Worm (Caenorhabditis elegans): Measurements from ENCODE around the gene T25B9.12.

ce11 chrIV:10790353-10790752 lies 25.2 kb downstream of the T25B9.12 start, which contains the start of gene pept-2:
- TF ChIP-seq aly-1 (tag; optimal IDR thresholded peaks at IDR 0.05), result no peak
- no peak for TF ChIP-seq F13C5.2 (tag; optimal IDR thresholded peaks at IDR 0.05)
- TF ChIP-seq ama-1 (optimal IDR thresholded peaks at IDR 0.05), result no peak
- no peak for TF ChIP-seq hmg-4 (GFP tag; optimal IDR thresholded peaks at IDR 0.05)
- no peak for TF ChIP-seq flt-1 (GFP tag; IDR thresholded peaks at IDR 0.05)
- no peak for TF ChIP-seq tbx-11 (GFP tag; IDR thresholded peaks at IDR 0.05)
- TF ChIP-seq pes-1 (GFP tag; IDR thresholded peaks at IDR 0.05), result no peak
- no peak for TF ChIP-seq hnd-1 (tag; optimal IDR thresholded peaks at IDR 0.05)
- TF ChIP-seq tra-4 (tag; optimal IDR thresholded peaks at IDR 0.05), result no peak
- TF ChIP-seq B0310.2 (tag; optimal IDR thresholded peaks at IDR 0.05), result no peak
- TF ChIP-seq hmbx-1 (tag; optimal IDR thresholded peaks at IDR 0.05), result no peak
